Fruit fly (Drosophila melanogaster): ENCODE results near the gene CG5653.

CG5653 gene

DNA sequence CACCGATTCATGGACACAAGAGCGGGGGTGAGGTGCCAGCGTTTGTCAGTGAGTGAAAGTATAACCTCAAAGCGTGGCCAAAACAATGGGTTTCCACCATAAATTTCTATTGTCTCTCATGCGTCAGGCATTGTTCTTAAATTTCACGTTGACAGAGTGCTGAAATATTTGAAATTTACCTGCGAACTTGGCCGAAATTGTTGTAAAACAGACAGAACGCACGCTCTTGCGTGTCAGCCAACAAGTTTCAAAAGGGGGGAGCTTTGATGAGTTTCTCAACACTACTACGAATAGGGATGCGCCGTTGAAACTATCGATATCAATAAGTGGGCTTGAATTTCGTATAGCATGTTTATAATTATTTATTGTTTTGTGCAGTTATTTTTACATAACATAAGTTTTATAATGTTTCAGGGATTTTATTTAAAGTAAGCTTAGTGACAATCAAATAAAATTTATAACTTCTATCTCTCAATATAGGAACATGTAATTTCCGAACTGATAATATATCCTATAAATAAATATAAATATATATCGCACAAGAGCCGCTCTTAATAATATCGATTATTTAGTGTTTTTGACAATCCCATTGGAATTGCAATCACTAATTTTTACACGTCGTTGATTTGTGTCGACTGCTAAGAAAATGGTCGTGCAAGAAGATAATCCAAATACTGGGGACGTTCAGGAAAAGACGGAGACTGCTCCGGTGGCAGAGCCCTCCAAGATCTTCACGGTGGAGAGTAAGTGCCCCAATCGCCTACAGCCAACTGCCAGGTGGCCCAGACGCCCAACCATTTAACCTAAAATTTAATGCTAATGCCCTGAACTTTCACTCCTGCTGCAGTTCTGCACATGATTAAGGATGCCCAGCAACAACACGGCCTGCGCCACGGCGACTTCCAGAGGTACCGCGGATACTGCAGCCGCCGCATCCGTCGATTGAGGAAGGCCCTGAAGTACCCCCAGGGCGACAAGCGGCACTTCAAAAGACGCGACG is 8.6 kb upstream of the CG5653 start, which contains the start of the genes pix and Srp68 (continued):
- no peak for TF ChIP-seq schlank (tag; optimal IDR thresholded peaks at IDR 0.05)
- TF ChIP-seq seq (GFP tag; IDR thresholded peaks at IDR 0.05): no peak
- TF ChIP-seq Nf-YB (GFP tag; optimal IDR thresholded peaks at IDR 0.05): no peak
- peak; percentile 24 for TF ChIP-seq ems (GFP tag; optimal IDR thresholded peaks at IDR 0.05)
- TF ChIP-seq Hr3 (GFP tag; optimal IDR thresholded peaks at IDR 0.05): peak; percentile 74
- TF ChIP-seq mam (GFP tag; optimal IDR thresholded peaks at IDR 0.05): peak; percentile 39
- TF ChIP-seq prd (optimal IDR thresholded peaks at IDR 0.05): no peak
- peak; percentile 49 for TF ChIP-seq prd (GFP tag; IDR thresholded peaks at IDR 0.05)
- TF ChIP-seq D (optimal IDR thresholded peaks at IDR 0.05): no peak
- peak; percentile 24 for TF ChIP-seq D (GFP tag; optimal IDR thresholded peaks at IDR 0.05)
- TF ChIP-seq CG10654 (GFP tag; optimal IDR thresholded peaks at IDR 0.05): peak; percentile 27
- no peak for TF ChIP-seq CG4282 (GFP tag; optimal IDR thresholded peaks at IDR 0.05)
- TF ChIP-seq tgo (GFP tag; IDR thresholded peaks at IDR 0.05): peak; percentile 44; the same call in 1 of the 3 replicates
- no peak for TF ChIP-seq ase (GFP tag; IDR thresholded peaks at IDR 0.05)
- TF ChIP-seq Jarid2 (GFP tag; optimal IDR thresholded peaks at IDR 0.05): no peak
- TF ChIP-seq Xrp1 (GFP tag; IDR thresholded peaks at IDR 0.05): peak; percentile 59; the same call in 1 of the 2 replicates
- peak; percentile 33 for TF ChIP-seq tx (GFP tag; optimal IDR thresholded peaks at IDR 0.05)
- TF ChIP-seq kni (GFP tag; optimal IDR thresholded peaks at IDR 0.05): no peak
- no peak for TF ChIP-seq CG15073 (GFP tag; optimal IDR thresholded peaks at IDR 0.05)
- peak; percentile 66 for TF ChIP-seq CG9817 (tag; optimal IDR thresholded peaks at IDR 0.05)
- no peak for TF ChIP-seq CG10959 (GFP tag; IDR thresholded peaks at IDR 0.05)
- TF ChIP-seq CG7556 (GFP tag; optimal IDR thresholded peaks at IDR 0.05): peak; percentile 45
- no peak for TF ChIP-seq CG6689 (GFP tag; IDR thresholded peaks at IDR 0.05)
- TF ChIP-seq abd-A (tag; optimal IDR thresholded peaks at IDR 0.05): no peak
- TF ChIP-seq CG8290 (GFP tag; optimal IDR thresholded peaks at IDR 0.05): peak; percentile 53
- peak in 1 of 2 experiments; percentile 39 for TF ChIP-seq CG8290 (tag; optimal IDR thresholded peaks at IDR 0.05)
- no peak for TF ChIP-seq Dip2 (GFP tag; IDR thresholded peaks at IDR 0.05)
- TF ChIP-seq dmrt99B (tag; optimal IDR thresholded peaks at IDR 0.05): no peak
- peak; percentile 48 for TF ChIP-seq scrt (GFP tag; optimal IDR thresholded peaks at IDR 0.05)
- no peak for TF ChIP-seq CG11504 (tag; optimal IDR thresholded peaks at IDR 0.05)
- no peak for TF ChIP-seq CG10274 (GFP tag; optimal IDR thresholded peaks at IDR 0.05)
- TF ChIP-seq Trl (optimal IDR thresholded peaks at IDR 0.05): no peak
- peak; percentile 51 for TF ChIP-seq Trl (GFP tag; optimal IDR thresholded peaks at IDR 0.05)
- no peak for TF ChIP-seq yki (optimal IDR thresholded peaks at IDR 0.05)
- peak; percentile 83 for TF ChIP-seq Abd-B (GFP tag; optimal IDR thresholded peaks at IDR 0.05)
- peak; percentile 87 for TF ChIP-seq vnd (GFP tag; IDR thresholded peaks at IDR 0.05; ENCODE audit: partially characterized antibody)
- peak; percentile 65 for TF ChIP-seq Ptx1 (GFP tag; IDR thresholded peaks at IDR 0.05)
- TF ChIP-seq CG6654 (GFP tag; optimal IDR thresholded peaks at IDR 0.05): no peak
- no peak for TF ChIP-seq CG5953 (GFP tag; IDR thresholded peaks at IDR 0.05)
- TF ChIP-seq pan (optimal IDR thresholded peaks at IDR 0.05): no peak
- no peak for TF ChIP-seq pan (GFP tag; optimal IDR thresholded peaks at IDR 0.05 in 1 of 2, IDR thresholded peaks at IDR 0.05 in 1 of 2)
- TF ChIP-seq D19A (tag; optimal IDR thresholded peaks at IDR 0.05): no peak
- TF ChIP-seq al (GFP tag; IDR thresholded peaks at IDR 0.05): peak; percentile 43
- no peak for TF ChIP-seq tup (GFP tag; optimal IDR thresholded peaks at IDR 0.05)
- no peak for TF ChIP-seq pb (GFP tag; optimal IDR thresholded peaks at IDR 0.05)
- TF ChIP-seq CG18764 (GFP tag; optimal IDR thresholded peaks at IDR 0.05): peak; percentile 31
- peak; percentile 66 for TF ChIP-seq p53 (GFP tag; optimal IDR thresholded peaks at IDR 0.05)
- peak; percentile 15 for TF ChIP-seq Mad (GFP tag; optimal IDR thresholded peaks at IDR 0.05)
- peak; percentile 61 for TF ChIP-seq CG10209 (GFP tag; optimal IDR thresholded peaks at IDR 0.05)
- peak; percentile 34 for TF ChIP-seq Dad (GFP tag; optimal IDR thresholded peaks at IDR 0.05)
- peak; percentile 37 for TF ChIP-seq E2f2 (GFP tag; IDR thresholded peaks at IDR 0.05)
